Worm (Caenorhabditis elegans): Measurements from ENCODE around the gene vwa-8.

vwa-8 gene

ce11 chrX:12990529-12991520 lies at the start of gene vwa-8, which contains the start of gene F11C1.1:
TSS of gene vwa-8 (plus strand) at chrX:12991470.
TSS of gene F11C1.1 (minus strand) at chrX:12990579.
- peak; percentile 65 for TF ChIP-seq elt-2 (tag; optimal IDR thresholded peaks at IDR 0.05)
- TF ChIP-seq skn-1 (tag; optimal IDR thresholded peaks at IDR 0.05): no peak
- peak; percentile 20 for TF ChIP-seq nhr-43 (tag; optimal IDR thresholded peaks at IDR 0.05; ENCODE audit: poor library complexity, severe bottlenecking)
- no peak for TF ChIP-seq nhr-67 (tag; optimal IDR thresholded peaks at IDR 0.05)

- peak; percentile 5 for TF ChIP-seq nhr-43 (tag; optimal IDR thresholded peaks at IDR 0.05; ENCODE audit: poor library complexity, severe bottlenecking)
- TF ChIP-seq ZK546.5 (tag; optimal IDR thresholded peaks at IDR 0.05): no peak
- TF ChIP-seq nhr-25 (tag; optimal IDR thresholded peaks at IDR 0.05): peak; percentile 25
Observed at ce11 chrX:12942296-12942695, 49.0 kb upstream of the vwa-8 start.

- no peak for TF ChIP-seq zag-1 (tag; optimal IDR thresholded peaks at IDR 0.05)
- TF ChIP-seq ceh-82 (tag; optimal IDR thresholded peaks at IDR 0.05): no peak
- no peak for TF ChIP-seq ztf-11 (tag; optimal IDR thresholded peaks at IDR 0.05)
- no peak for TF ChIP-seq R02D3.7 (tag; optimal IDR thresholded peaks at IDR 0.05)
- TF ChIP-seq ama-1 (optimal IDR thresholded peaks at IDR 0.05): no peak
- TF ChIP-seq unc-39 (tag; optimal IDR thresholded peaks at IDR 0.05): no peak
- no peak for TF ChIP-seq nhr-237 (tag; optimal IDR thresholded peaks at IDR 0.05)
- no peak for TF ChIP-seq nhr-43 (tag; optimal IDR thresholded peaks at IDR 0.05; ENCODE audit: poor library complexity, severe bottlenecking)
- TF ChIP-seq ZK546.5 (tag; optimal IDR thresholded peaks at IDR 0.05): no peak
- no peak for TF ChIP-seq sea-2 (GFP tag; optimal IDR thresholded peaks at IDR 0.05)
Observed at ce11 chrX:12943166-12943565, 48.1 kb upstream of the vwa-8 start, which contains the start of gene gmap-2. TSS of gene gmap-2 (minus strand) at chrX:12943266.

ce11 chrX:12944661-12945060 lies 46.6 kb upstream of the vwa-8 start:
- TF ChIP-seq jun-1 (tag; optimal IDR thresholded peaks at IDR 0.05) (no peak), skn-1 (tag; optimal IDR thresholded peaks at IDR 0.05) (no peak), lsy-12 (tag; optimal IDR thresholded peaks at IDR 0.05) (no peak), nhr-23 (tag; optimal IDR thresholded peaks at IDR 0.05) (no peak), snpc-4 (tag; optimal IDR thresholded peaks at IDR 0.05) (no peak), unc-62 (GFP tag; optimal IDR thresholded peaks at IDR 0.05) (no peak), ztf-4 (tag; optimal IDR thresholded peaks at IDR 0.05) (no peak), ztf-11 (tag; optimal IDR thresholded peaks at IDR 0.05) (no peak), nhr-237 (tag; optimal IDR thresholded peaks at IDR 0.05) (no peak), pha-4 (tag; optimal IDR thresholded peaks at IDR 0.05) (no peak), ceh-82 (tag; optimal IDR thresholded peaks at IDR 0.05) (no peak), mml-1 (tag; optimal IDR thresholded peaks at IDR 0.05) (no peak), nfya-1 (tag; optimal IDR thresholded peaks at IDR 0.05; ENCODE audit: insufficient read depth) (no peak)

ce11 chrX:12946533-12946932 lies 44.7 kb upstream of the vwa-8 start, which contains the start of gene C05E7.3:
TSS of gene C05E7.3 (minus strand) at chrX:12946633.
- TF ChIP-seq nhr-77 (tag; optimal IDR thresholded peaks at IDR 0.05): no peak
- TF ChIP-seq zag-1 (tag; optimal IDR thresholded peaks at IDR 0.05): no peak
- no peak for TF ChIP-seq ceh-82 (tag; optimal IDR thresholded peaks at IDR 0.05)

ce11 chrX:12951175-12951574 lies 40.1 kb upstream of the vwa-8 start:
- TF ChIP-seq lin-15B (tag; optimal IDR thresholded peaks at IDR 0.05) (no peak), eor-1 (tag; optimal IDR thresholded peaks at IDR 0.05) (no peak), nhr-43 (tag; optimal IDR thresholded peaks at IDR 0.05; ENCODE audit: poor library complexity, severe bottlenecking) (no peak), ztf-11 (tag; optimal IDR thresholded peaks at IDR 0.05) (no peak), elt-1 (tag; optimal IDR thresholded peaks at IDR 0.05) (no peak), nhr-76 (tag; optimal IDR thresholded peaks at IDR 0.05) (no peak), nhr-237 (tag; optimal IDR thresholded peaks at IDR 0.05) (no peak), nhr-28 (tag; optimal IDR thresholded peaks at IDR 0.05) (no peak), ztf-4 (tag; optimal IDR thresholded peaks at IDR 0.05) (no peak), ZK546.5 (tag; optimal IDR thresholded peaks at IDR 0.05) (no peak), lin-39 (tag; optimal IDR thresholded peaks at IDR 0.05) (no peak), R02D3.7 (tag; optimal IDR thresholded peaks at IDR 0.05) (no peak), nhr-23 (tag; optimal IDR thresholded peaks at IDR 0.05) (no peak), mdl-1 (tag; optimal IDR thresholded peaks at IDR 0.05) (no peak), daf-12 (tag; optimal IDR thresholded peaks at IDR 0.05) (no peak), nhr-77 (tag; optimal IDR thresholded peaks at IDR 0.05) (no peak), fos-1 (tag; optimal IDR thresholded peaks at IDR 0.05) (no peak), elt-2 (tag; optimal IDR thresholded peaks at IDR 0.05) (no peak)
